Fruit fly (Drosophila melanogaster) whole organism, embryonic: Measurements from ENCODE around the gene Hayan.

Source experiments
- Atf6 ChIP-seq: fragments of 200-800 bp; sonication (Bioruptor generic); IDR thresholded peaks from 2 replicates; pipeline ENCODE4 v1.3.6; 2022; ENCODE audit warnings: missing biosample characterization, missing genetic modification characterization
- Blimp-1 ChIP-seq: fragments of 200-800 bp; sonication (Bioruptor generic); optimal IDR thresholded peaks from 3 replicates; lab custom pipeline; 2018; ENCODE audit warnings: missing biosample characterization, missing genetic modification characterization, mild to moderate bottlenecking, moderate library complexity, missing genetic modification reagents
- CG10321 ChIP-seq: fragments of 200-800 bp; sonication (Bioruptor generic); IDR thresholded peaks from 2 replicates; pipeline ENCODE4 v1.3.6; 2022; ENCODE audit warnings: missing biosample characterization, missing genetic modification characterization
- CG10979 ChIP-seq: fragments of 200-800 bp; sonication (Bioruptor generic); optimal IDR thresholded peaks from 2 replicates; lab custom pipeline; 2018; ENCODE audit warnings: missing biosample characterization, mild to moderate bottlenecking, missing genetic modification characterization, moderate library complexity
- CG11504 ChIP-seq: fragments of 200-800 bp; sonication (Bioruptor generic); optimal IDR thresholded peaks from 3 replicates; lab custom pipeline; 2019; ENCODE audit warnings: missing biosample characterization, mild to moderate bottlenecking, missing genetic modification characterization, moderate library complexity
- CG12071 ChIP-seq: fragments of 200-800 bp; sonication (Bioruptor generic); optimal IDR thresholded peaks from 3 replicates; lab custom pipeline; 2018; ENCODE audit warnings: missing biosample characterization, mild to moderate bottlenecking, missing genetic modification characterization
- CG12391 ChIP-seq: fragments of 200-800 bp; sonication (Bioruptor generic); optimal IDR thresholded peaks from 3 replicates; lab custom pipeline; 2018; ENCODE audit warnings: missing biosample characterization, mild to moderate bottlenecking, missing genetic modification characterization, moderate library complexity
- CG14710 ChIP-seq: fragments of 200-800 bp; sonication (Bioruptor generic); optimal IDR thresholded peaks from 3 replicates; lab custom pipeline; 2019; ENCODE audit warnings: missing biosample characterization, mild to moderate bottlenecking, missing genetic modification characterization, moderate library complexity
- CG14860 ChIP-seq: fragments of 200-800 bp; sonication (Bioruptor generic); IDR thresholded peaks from 3 replicates; pipeline ENCODE4 v1.3.6; 2022; ENCODE audit warnings: missing biosample characterization, missing genetic modification characterization; ENCODE audit not compliant: partially characterized antibody
- CG15073 ChIP-seq: fragments of 200-800 bp; sonication (Bioruptor generic); optimal IDR thresholded peaks from 2 replicates; lab custom pipeline; 2016; ENCODE audit warnings: missing biosample characterization, missing genetic modification characterization
- CG17361 ChIP-seq: fragments of 200-800 bp; sonication (Bioruptor generic); IDR thresholded peaks from 3 replicates; pipeline ENCODE4 v1.3.6; 2022; ENCODE audit warnings: missing biosample characterization, missing genetic modification characterization
- CG17612 ChIP-seq: fragments of 200-800 bp; sonication (Bioruptor generic); IDR thresholded peaks from 2 replicates; pipeline ENCODE4 v1.3.6; 2022; ENCODE audit warnings: missing biosample characterization, missing genetic modification characterization
- CG18262 ChIP-seq: fragments of 200-800 bp; optimal IDR thresholded peaks from 3 replicates; lab custom pipeline; 2019; ENCODE audit warnings: missing biosample characterization, mild to moderate bottlenecking, missing genetic modification characterization, moderate library complexity
- CG2712 ChIP-seq: fragments of 200-800 bp; optimal IDR thresholded peaks from 3 replicates; lab custom pipeline; 2019; ENCODE audit warnings: missing biosample characterization, mild to moderate bottlenecking, missing genetic modification characterization, moderate library complexity
- CG30020 ChIP-seq: fragments of 200-800 bp; optimal IDR thresholded peaks from 2 replicates; lab custom pipeline; 2019; ENCODE audit warnings: missing biosample characterization, mild to moderate bottlenecking, missing genetic modification characterization, moderate library complexity
- CG33557 ChIP-seq: fragments of 200-800 bp; sonication (Bioruptor generic); optimal IDR thresholded peaks from 2 replicates; lab custom pipeline; 2019; ENCODE audit warnings: missing biosample characterization, mild to moderate bottlenecking, missing genetic modification characterization, moderate library complexity
- CG5953 ChIP-seq: fragments of 200-800 bp; sonication (Bioruptor generic); IDR thresholded peaks from 2 replicates; pipeline ENCODE4 v1.3.6; 2022; ENCODE audit warnings: missing biosample characterization, missing genetic modification characterization
- CG6175 ChIP-seq: fragments of 200-800 bp; sonication (Bioruptor generic); IDR thresholded peaks from 3 replicates; pipeline ENCODE4 v1.3.6; 2022; ENCODE audit warnings: missing biosample characterization, missing genetic modification characterization
- CG9437 ChIP-seq: fragments of 200-800 bp; sonication (Bioruptor generic); optimal IDR thresholded peaks from 2 replicates; lab custom pipeline; 2018; ENCODE audit warnings: missing biosample characterization, mild to moderate bottlenecking, missing genetic modification characterization
- CG9727 ChIP-seq: fragments of 200-800 bp; sonication (Bioruptor generic); optimal IDR thresholded peaks from 3 replicates; lab custom pipeline; 2017; ENCODE audit warnings: missing biosample characterization, mild to moderate bottlenecking, missing genetic modification characterization
- D19A ChIP-seq: fragments of 200-800 bp; optimal IDR thresholded peaks from 3 replicates; lab custom pipeline; 2019; ENCODE audit warnings: missing biosample characterization, mild to moderate bottlenecking, missing genetic modification characterization, moderate library complexity
- Doc3 ChIP-seq: fragments of 200-800 bp; sonication (Bioruptor generic); IDR thresholded peaks from 3 replicates; pipeline ENCODE4 v1.3.6; 2022; ENCODE audit warnings: missing biosample characterization, missing genetic modification characterization; ENCODE audit not compliant: partially characterized antibody
- Ets65A ChIP-seq: fragments of 200-800 bp; sonication (Bioruptor generic); peaks from one replicate; lab custom pipeline; 2016; ENCODE audit warnings: missing biosample characterization, missing genetic modification characterization
- Hr39 ChIP-seq: fragments of >200 bp; optimal IDR thresholded peaks from 2 replicates; lab custom pipeline; 2017
- Hr78 ChIP-seq, 2 experiments: fragments of 200-800 bp in 1 of 2; fragments of >200 bp in 1 of 2; sonication (Bioruptor generic) in 1 of 2; optimal IDR thresholded peaks; 2 replicates each; lab custom pipeline; 2017 to 2019; ENCODE audit warnings: missing biosample characterization in 2 of 2, missing genetic modification characterization in 2 of 2, mild to moderate bottlenecking in 1 of 2, moderate library complexity in 1 of 2
- Med ChIP-seq: fragments of 200-800 bp; sonication (Bioruptor generic); peaks from one replicate; lab custom pipeline; 2016; ENCODE audit warnings: missing biosample characterization, missing genetic modification characterization, mild to moderate bottlenecking, inconsistent platforms, moderate library complexity
- Oli ChIP-seq: fragments of 200-800 bp; sonication (Bioruptor generic); optimal IDR thresholded peaks from 2 replicates; lab custom pipeline; 2018; ENCODE audit warnings: missing biosample characterization, mild to moderate bottlenecking, missing genetic modification characterization, moderate library complexity
- Poxn ChIP-seq: fragments of 200-800 bp; sonication (Bioruptor generic); IDR thresholded peaks from 2 replicates; pipeline ENCODE4 v1.3.6; 2022; ENCODE audit warnings: missing biosample characterization, missing genetic modification characterization
- Scr ChIP-seq: fragments of 200-800 bp; sonication (Bioruptor generic); IDR thresholded peaks from 2 replicates; pipeline ENCODE4 v1.3.6; 2022; ENCODE audit warnings: missing biosample characterization, missing genetic modification characterization; ENCODE audit not compliant: partially characterized antibody
- Ssrp ChIP-seq: fragments of 200-800 bp; sonication (Bioruptor generic); optimal IDR thresholded peaks from 2 replicates; lab custom pipeline; 2018; ENCODE audit warnings: missing biosample characterization, mild to moderate bottlenecking, missing genetic modification characterization, moderate library complexity
- bsh ChIP-seq, 2 experiments: fragments of 200-800 bp; sonication (Bioruptor generic); optimal IDR thresholded peaks; 2 replicates each; lab custom pipeline; 2017 to 2018; ENCODE audit warnings: mild to moderate bottlenecking in 2 of 2, missing biosample characterization in 2 of 2, missing genetic modification characterization in 2 of 2, moderate library complexity in 1 of 2
- crol ChIP-seq: fragments of 200-800 bp; sonication (Bioruptor generic); IDR thresholded peaks from 2 replicates; pipeline ENCODE4 v1.3.6; 2022; ENCODE audit warnings: missing biosample characterization, missing genetic modification characterization
- dmrt11E ChIP-seq: fragments of 200-800 bp; sonication (Bioruptor generic); optimal IDR thresholded peaks from 3 replicates; lab custom pipeline; 2018; ENCODE audit warnings: missing biosample characterization, mild to moderate bottlenecking, missing genetic modification characterization, moderate library complexity
- fd96Cb ChIP-seq: fragments of 200-800 bp; sonication (Bioruptor generic); optimal IDR thresholded peaks from 2 replicates; lab custom pipeline; 2018; ENCODE audit warnings: missing biosample characterization, mild to moderate bottlenecking, missing genetic modification characterization, moderate library complexity
- gce ChIP-seq: fragments of 200-800 bp; sonication (Bioruptor generic); IDR thresholded peaks from 3 replicates; pipeline ENCODE4 v1.3.6; 2022; ENCODE audit warnings: missing biosample characterization, missing genetic modification characterization
- gcm ChIP-seq: fragments of 200-800 bp; sonication (Bioruptor generic); optimal IDR thresholded peaks from 2 replicates; lab custom pipeline; 2019; ENCODE audit warnings: missing biosample characterization, mild to moderate bottlenecking, missing genetic modification characterization, moderate library complexity
- gcm2 ChIP-seq: fragments of 200-800 bp; sonication (Bioruptor generic); optimal IDR thresholded peaks from 2 replicates; lab custom pipeline; 2016; ENCODE audit warnings: missing biosample characterization, missing genetic modification characterization
- gem ChIP-seq: fragments of 200-800 bp; sonication (Bioruptor generic); optimal IDR thresholded peaks from 2 replicates; lab custom pipeline; 2019; ENCODE audit warnings: missing biosample characterization, mild to moderate bottlenecking, missing genetic modification characterization, moderate library complexity
- grau ChIP-seq: fragments of 200-800 bp; optimal IDR thresholded peaks from 3 replicates; lab custom pipeline; 2019; ENCODE audit warnings: missing biosample characterization, mild to moderate bottlenecking, missing genetic modification characterization, moderate library complexity
- lola ChIP-seq, 3 experiments: fragments of >200 bp in 2 of 3; fragments of 200-800 bp in 1 of 3; sonication (Bioruptor generic) in 1 of 3; optimal IDR thresholded peaks; 2 replicates each; lab custom pipeline; 2017 to 2019; ENCODE audit warnings: missing biosample characterization in 3 of 3, missing genetic modification characterization in 3 of 3, mild to moderate bottlenecking in 1 of 3, moderate library complexity in 1 of 3
- nerfin-1 ChIP-seq: fragments of 200-800 bp; sonication (Bioruptor generic); optimal IDR thresholded peaks from 3 replicates; lab custom pipeline; 2019; ENCODE audit warnings: missing biosample characterization, mild to moderate bottlenecking, missing genetic modification characterization, moderate library complexity
- nerfin-2 ChIP-seq: fragments of 200-800 bp; sonication (Bioruptor generic); IDR thresholded peaks from 2 replicates; pipeline ENCODE4 v1.3.6; 2022; ENCODE audit warnings: missing biosample characterization, missing genetic modification characterization; ENCODE audit not compliant: partially characterized antibody
- nmo ChIP-seq: fragments of 200-800 bp; sonication (Bioruptor generic); optimal IDR thresholded peaks from 2 replicates; lab custom pipeline; 2018; ENCODE audit warnings: missing biosample characterization, mild to moderate bottlenecking, missing genetic modification characterization, moderate library complexity
- odd ChIP-seq: fragments of 200-800 bp; sonication (Bioruptor generic); optimal IDR thresholded peaks from 2 replicates; lab custom pipeline; 2017; ENCODE audit warnings: missing biosample characterization, mild to moderate bottlenecking, missing genetic modification characterization
- pan ChIP-seq, 4 experiments: fragments of >200 bp in 3 of 4; fragments of 200-800 bp in 1 of 4; sonication (Bioruptor generic) in 1 of 4; optimal IDR thresholded peaks in 3 of 4; IDR thresholded peaks in 1 of 4; 2 replicates each; pipeline versions ENCODE4 v1.3.6 to Lab custom; 2017 to 2022; ENCODE audit warnings: missing biosample characterization in 2 of 4, missing genetic modification characterization in 2 of 4, mixed read lengths in 1 of 4
- sens ChIP-seq: fragments of 200-800 bp; sonication (Bioruptor generic); peaks from one replicate; lab custom pipeline; 2016; ENCODE audit warnings: missing biosample characterization, missing genetic modification characterization
- wek ChIP-seq: fragments of 200-800 bp; sonication (Bioruptor generic); optimal IDR thresholded peaks from 3 replicates; lab custom pipeline; 2018; ENCODE audit warnings: missing biosample characterization, mild to moderate bottlenecking, missing genetic modification characterization, moderate library complexity

The Hayan gene

dm6 chrX:18523146-18523812, 39.7 kb upstream of the Hayan start (continued):
- TF ChIP-seq CG18262 (tag; lab: Kevin White, UChicago) = peak; percentile 71
- no peak for TF ChIP-seq CG30020 (tag; lab: Kevin White, UChicago)
- no peak for TF ChIP-seq Hr39 (lab: Kevin White, UChicago)
- TF ChIP-seq Med (GFP tag; lab: Kevin White, UChicago) = peak; percentile 11
- peak; percentile 32 for TF ChIP-seq CG12391 (tag; lab: Kevin White, UChicago)
- peak in 1 of 2 experiments; percentile 70 for TF ChIP-seq Hr78 (GFP tag; optimal IDR thresholded peaks at IDR 0.05; lab: Kevin White, UChicago)
- TF ChIP-seq Oli (tag; lab: Kevin White, UChicago) = peak; percentile 8
- no peak for TF ChIP-seq CG15073
- no peak for TF ChIP-seq nerfin-2 (GFP tag; lab: Robert Waterston, UW)
- no peak for TF ChIP-seq gce (GFP tag; lab: Robert Waterston, UW)
- peak; percentile 20 for TF ChIP-seq Ssrp (tag; lab: Kevin White, UChicago)
- peak; percentile 54 for TF ChIP-seq nmo (GFP tag; lab: Kevin White, UChicago)
- TF ChIP-seq odd = no peak
- TF ChIP-seq bsh (GFP tag; optimal IDR thresholded peaks at IDR 0.05; lab: Kevin White, UChicago) = peak in 1 of 2 experiments; percentile 19
- no peak for TF ChIP-seq CG14860 (GFP tag; lab: Robert Waterston, UW)
- peak; percentile 45 for TF ChIP-seq CG33557
- no peak for TF ChIP-seq wek
- peak; percentile 39 for TF ChIP-seq Ets65A
- no peak for TF ChIP-seq CG12071
- TF ChIP-seq gcm (GFP tag; lab: Kevin White, UChicago) = no peak
- no peak for TF ChIP-seq gcm2 (GFP tag; lab: Kevin White, UChicago)
- no peak for TF ChIP-seq CG17612 (GFP tag; lab: Robert Waterston, UW)
- TF ChIP-seq CG17361 (GFP tag; lab: Robert Waterston, UW) = peak; percentile 28; the same call in 1 of the 3 replicates
- peak; percentile 53 for TF ChIP-seq CG9727
- TF ChIP-seq CG10979 (tag; lab: Kevin White, UChicago) = peak; percentile 5
- TF ChIP-seq lola (GFP tag; optimal IDR thresholded peaks at IDR 0.05; lab: Kevin White, UChicago) = peak in 1 of 3 experiments; percentile 68
- TF ChIP-seq grau = peak; percentile 10

dm6 chrX:18522395-18523104, 39.0 kb upstream of the Hayan start, which contains the start of gene CG6481:
Gene CG6481, minus strand, starts transcription at chrX:18522445.
- peak; percentile 32 for TF ChIP-seq CG10979 (tag; lab: Kevin White, UChicago)
- peak; percentile 12 for TF ChIP-seq CG14710 (tag; lab: Kevin White, UChicago)
- TF ChIP-seq Doc3 (GFP tag; lab: Robert Waterston, UW) = no peak
- peak; percentile 34 for TF ChIP-seq dmrt11E (tag; lab: Kevin White, UChicago)
- TF ChIP-seq lola (GFP tag; optimal IDR thresholded peaks at IDR 0.05; lab: Kevin White, UChicago) = peak in 1 of 3 experiments; percentile 19
- TF ChIP-seq CG9437 (GFP tag; lab: Kevin White, UChicago) = no peak
- no peak for TF ChIP-seq Scr (GFP tag; lab: Robert Waterston, UW)
- TF ChIP-seq sens (GFP tag; lab: Kevin White, UChicago) = peak; percentile 68
- no peak for TF ChIP-seq CG10321 (GFP tag; lab: Robert Waterston, UW)
- peak; percentile 34 for TF ChIP-seq gem (tag; lab: Kevin White, UChicago)
- TF ChIP-seq Poxn (GFP tag; lab: Robert Waterston, UW) = no peak
- TF ChIP-seq CG6175 (GFP tag; lab: Robert Waterston, UW) = no peak
- peak; percentile 72 for TF ChIP-seq crol (GFP tag; lab: Robert Waterston, UW)
- peak; percentile 19 for TF ChIP-seq CG11504 (tag; lab: Kevin White, UChicago)
- peak; percentile 17 for TF ChIP-seq Blimp-1 (GFP tag; lab: Kevin White, UChicago)
- no peak for TF ChIP-seq Atf6
- peak; percentile 7 for TF ChIP-seq D19A (tag; lab: Kevin White, UChicago)
- peak; percentile 10 for TF ChIP-seq fd96Cb (tag; lab: Kevin White, UChicago)
- peak; percentile 61 for TF ChIP-seq nerfin-1 (tag; lab: Kevin White, UChicago)
- no peak for TF ChIP-seq CG5953 (GFP tag; lab: Robert Waterston, UW)
- TF ChIP-seq CG2712 = peak; percentile 20
- TF ChIP-seq pan (optimal IDR thresholded peaks at IDR 0.05; lab: Kevin White, UChicago) = no peak
- no peak for TF ChIP-seq pan (GFP tag; optimal IDR thresholded peaks at IDR 0.05 in 1 of 2, IDR thresholded peaks at IDR 0.05 in 1 of 2)
